Worm (Caenorhabditis elegans) whole organism, mixed stage, embryonic: ENCODE measurements around the gene Y37E11AR.7.

Experiments
- cnd-1 ChIP-seq: fragments of 200-800 bp; sonication (Bioruptor generic); optimal IDR thresholded peaks from 2 replicates; lab custom pipeline; 2018; ENCODE audit warnings: mild to moderate bottlenecking, missing genetic modification characterization, missing compliant biosample characterization
- elt-1 ChIP-seq: sonication (generic microtip); optimal IDR thresholded peaks from 2 replicates; lab custom pipeline; 2017; ENCODE audit warnings: missing genetic modification characterization, mild to moderate bottlenecking, missing compliant biosample characterization, antibody characterized with exemption, moderate library complexity, borderline replicate concordance; ENCODE audit not compliant: insufficient read depth
- hlh-1 ChIP-seq: fragments of 150-350 bp; optimal IDR thresholded peaks from 2 replicates; lab custom pipeline; 2014; ENCODE audit warnings: missing biosample characterization, missing genetic modification reagents, missing genetic modification characterization
- lsy-2 ChIP-seq: fragments of 150-350 bp; optimal IDR thresholded peaks from 2 replicates; lab custom pipeline; 2014; ENCODE audit warnings: missing biosample characterization, missing genetic modification characterization
- nhr-12 ChIP-seq: fragments of 150-350 bp; optimal IDR thresholded peaks from 2 replicates; lab custom pipeline; 2014; ENCODE audit warnings: missing biosample characterization, missing genetic modification characterization
- pha-4 ChIP-seq: fragments of 150-350 bp; optimal IDR thresholded peaks from 2 replicates; lab custom pipeline; 2018; ENCODE audit warnings: missing biosample characterization, missing genetic modification reagents, missing genetic modification characterization
- snpc-4 ChIP-seq: fragments of 150-350 bp; optimal IDR thresholded peaks from 2 replicates; lab custom pipeline; 2014; ENCODE audit warnings: missing biosample characterization, missing genetic modification characterization
- unc-39 ChIP-seq: fragments of 150-350 bp; optimal IDR thresholded peaks from 2 replicates; lab custom pipeline; 2014; ENCODE audit warnings: missing biosample characterization, missing genetic modification characterization
- ztf-11 ChIP-seq: fragments of 150-350 bp; optimal IDR thresholded peaks from 2 replicates; lab custom pipeline; 2014; ENCODE audit warnings: missing biosample characterization, missing genetic modification characterization

ce11 chrIV:3783910-3784309, 28.7 kb upstream of the Y37E11AR.7 start, which contains the start of gene glct-6:
- no peak for TF ChIP-seq nhr-12 (tag; lab: Kevin White, UChicago)
- TF ChIP-seq cnd-1 (tag; lab: Kevin White, UChicago): no peak
- TF ChIP-seq pha-4 (tag; lab: Kevin White, UChicago): no peak
- TF ChIP-seq lsy-2 (tag; lab: Kevin White, UChicago): no peak
- TF ChIP-seq snpc-4 (tag; lab: Kevin White, UChicago): no peak
- no peak for TF ChIP-seq unc-39 (tag; lab: Kevin White, UChicago)
- no peak for TF ChIP-seq hlh-1 (tag; lab: Kevin White, UChicago)
- no peak for TF ChIP-seq ztf-11 (tag; lab: Kevin White, UChicago)
- TF ChIP-seq elt-1 (tag; lab: Kevin White, UChicago): no peak
